Worm (Caenorhabditis elegans) whole organism, L4 larva: Measurements from ENCODE around the gene pho-14.

Experiments
- ceh-32 ChIP-seq: sonication (generic microtip); optimal IDR thresholded peaks from 2 replicates; lab custom pipeline; 2016; ENCODE audit warnings: mild to moderate bottlenecking, missing genetic modification characterization, missing compliant biosample characterization; ENCODE audit not compliant: poor library complexity
- dpl-1 ChIP-seq: fragments of 150-350 bp; optimal IDR thresholded peaks from 2 replicates; lab custom pipeline; 2014; ENCODE audit warnings: missing biosample characterization, missing genetic modification reagents, missing genetic modification characterization
- egl-27 ChIP-seq: sonication (generic microtip); optimal IDR thresholded peaks from 3 replicates; lab custom pipeline; 2017; ENCODE audit warnings: missing biosample characterization, missing genetic modification reagents, missing genetic modification characterization
- hif-1 ChIP-seq, 2 experiments: sonication (generic microtip); optimal IDR thresholded peaks; 2 replicates each; lab custom pipeline; 2016 to 2017; ENCODE audit warnings: missing compliant biosample characterization in 2 of 2, missing genetic modification characterization in 2 of 2, missing genetic modification reagents in 2 of 2, missing genotype in 2 of 2, mild to moderate bottlenecking in 1 of 2
- lin-13 ChIP-seq: fragments of 150-350 bp; optimal IDR thresholded peaks from 2 replicates; lab custom pipeline; 2014; ENCODE audit warnings: missing biosample characterization, missing genetic modification reagents, missing genetic modification characterization
- lin-39 ChIP-seq: fragments of 150-350 bp; optimal IDR thresholded peaks from 2 replicates; lab custom pipeline; 2014; ENCODE audit warnings: missing biosample characterization, missing genetic modification reagents, missing genetic modification characterization
- lsy-2 ChIP-seq, 2 experiments: fragments of 150-350 bp in 1 of 2; sonication (generic microtip) in 1 of 2; optimal IDR thresholded peaks; 2 replicates each; lab custom pipeline; 2014 to 2017; ENCODE audit warnings: missing biosample characterization in 2 of 2, missing genetic modification characterization in 2 of 2
- zip-11 ChIP-seq: fragments of 200-800 bp; sonication (Bioruptor generic); IDR thresholded peaks from 2 replicates; pipeline ENCODE4 v1.3.6; 2022; ENCODE audit warnings: missing genetic modification characterization, missing compliant biosample characterization
- ztf-11 ChIP-seq: fragments of 150-350 bp; optimal IDR thresholded peaks from 2 replicates; lab custom pipeline; 2014; ENCODE audit warnings: missing biosample characterization, missing genetic modification characterization

DNA sequence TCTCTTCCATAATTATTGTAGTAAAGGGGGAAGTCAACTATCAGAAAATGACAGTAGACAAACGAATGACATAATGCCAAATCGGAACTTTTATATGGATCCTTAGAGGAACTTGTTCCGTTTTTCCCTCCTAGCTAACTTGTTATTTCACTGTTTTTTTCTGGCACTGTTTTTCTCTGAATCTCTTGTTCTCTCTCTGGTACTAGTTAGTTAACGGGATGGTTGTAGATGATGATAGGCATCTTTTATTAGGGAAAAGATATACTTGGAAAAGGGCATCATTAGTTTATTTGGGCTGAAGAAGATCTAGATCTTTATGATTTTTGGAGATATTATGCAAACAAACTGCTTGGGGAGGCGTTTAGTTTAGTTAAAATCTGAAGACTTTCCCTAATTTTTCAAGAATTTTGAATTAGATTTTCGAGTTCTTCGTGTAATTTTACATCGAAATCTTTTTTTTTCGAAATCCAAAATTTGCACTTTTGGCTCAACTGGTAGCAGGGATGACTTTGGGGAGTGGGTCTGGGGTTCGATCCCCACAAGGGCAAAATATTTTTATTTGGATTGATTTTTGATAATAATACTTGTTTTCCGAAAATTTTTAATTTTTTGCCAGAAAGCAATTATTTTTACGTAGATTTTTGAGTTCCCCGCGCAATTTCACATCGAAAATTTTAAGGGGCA is 6.4 kb upstream of the pho-14 start, which contains the start of gene col-40:
- TF ChIP-seq hif-1 (tag; optimal IDR thresholded peaks at IDR 0.05; lab: Kevin White, UChicago) (no peak), egl-27 (no peak), lin-13 (GFP tag; lab: Kevin White, UChicago) (no peak), lin-39 (tag; lab: Kevin White, UChicago) (no peak), ztf-11 (tag; lab: Kevin White, UChicago) (no peak), dpl-1 (no peak), zip-11 (no peak), lsy-2 (tag; optimal IDR thresholded peaks at IDR 0.05; lab: Kevin White, UChicago) (no peak), ceh-32 (tag; lab: Kevin White, UChicago) (no peak)
